Worm (Caenorhabditis elegans) whole organism, L1 larva: ENCODE results near the gene srh-19.

Experiments
- aly-2 ChIP-seq: fragments of 150-350 bp; optimal IDR thresholded peaks from 2 replicates; lab custom pipeline; 2014; ENCODE audit warnings: missing biosample characterization, missing genetic modification characterization
- fkh-10 ChIP-seq: sonication (generic microtip); optimal IDR thresholded peaks from 2 replicates; lab custom pipeline; 2017; ENCODE audit warnings: missing biosample characterization, missing genetic modification reagents, missing genetic modification characterization
- mdl-1 ChIP-seq, 2 experiments: fragments of 150-350 bp; optimal IDR thresholded peaks; 2 replicates each; lab custom pipeline; 2014 to 2017; ENCODE audit warnings: missing biosample characterization in 2 of 2, missing genetic modification characterization in 2 of 2, inconsistent platforms in 1 of 2
- nhr-28 ChIP-seq: fragments of 150-350 bp; optimal IDR thresholded peaks from 2 replicates; lab custom pipeline; 2014; ENCODE audit warnings: missing biosample characterization, missing genetic modification characterization
- unc-98 ChIP-seq: fragments of 200-800 bp; sonication (Bioruptor generic); IDR thresholded peaks from 2 replicates; pipeline ENCODE4 v1.3.6; 2022; ENCODE audit warnings: missing genetic modification characterization, missing compliant biosample characterization
- zip-4 ChIP-seq: fragments of 200-800 bp; sonication (Bioruptor generic); optimal IDR thresholded peaks from 2 replicates; lab custom pipeline; 2018; ENCODE audit warnings: mild to moderate bottlenecking, missing genetic modification characterization, moderate library complexity, missing compliant biosample characterization
- ztf-4 ChIP-seq: fragments of 150-350 bp; optimal IDR thresholded peaks from 2 replicates; lab custom pipeline; 2014; ENCODE audit warnings: missing biosample characterization, missing genetic modification characterization

DNA sequence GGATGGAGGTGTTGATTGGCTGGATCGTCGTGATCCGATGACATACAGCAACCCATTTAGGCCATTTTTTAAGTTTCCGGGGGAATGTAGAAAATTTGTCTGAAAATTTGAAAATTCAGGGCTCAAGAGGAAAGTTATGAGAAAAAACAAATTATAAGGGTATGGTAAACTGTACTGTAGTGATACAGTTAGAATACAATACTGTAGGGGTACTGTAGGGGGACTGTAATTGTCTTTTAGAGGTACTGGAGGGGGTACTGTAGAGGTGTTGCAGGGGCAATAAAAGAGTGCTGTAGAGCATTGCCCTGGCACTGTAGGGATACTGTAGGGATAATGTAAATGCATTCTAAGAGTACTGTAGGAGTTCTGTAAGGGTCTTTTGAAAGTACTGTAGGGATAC is 51.8 kb downstream of the srh-19 start, which contains the start of gene D1005.6:
- TF ChIP-seq unc-98 (GFP tag; lab: Robert Waterston, UW) (no peak), nhr-28 (tag; lab: Kevin White, UChicago) (no peak), ztf-4 (tag; lab: Kevin White, UChicago) (no peak), zip-4 (GFP tag; lab: Kevin White, UChicago) (no peak), mdl-1 (tag; optimal IDR thresholded peaks at IDR 0.05; lab: Kevin White, UChicago) (no peak), aly-2 (tag; lab: Kevin White, UChicago) (no peak), fkh-10 (GFP tag; lab: Kevin White, UChicago) (no peak)
